Worm (Caenorhabditis elegans): Measurements from ENCODE around the gene Y32B12C.1.

Y32B12C.1 gene

ce11 chrV:16573168-16573567 is 33.2 kb upstream of the Y32B12C.1 start, which contains the start of gene str-149:
Gene str-149 (plus strand): TSS chrV:16573468.
- TF ChIP-seq cnd-1 (tag; optimal IDR thresholded peaks at IDR 0.05): no peak
- no peak for TF ChIP-seq nhr-12 (tag; optimal IDR thresholded peaks at IDR 0.05)
- no peak for TF ChIP-seq zip-8 (tag; optimal IDR thresholded peaks at IDR 0.05)
- TF ChIP-seq unc-120 (tag; optimal IDR thresholded peaks at IDR 0.05; ENCODE audit: poor library complexity, severe bottlenecking): no peak
- TF ChIP-seq mab-5 (tag; optimal IDR thresholded peaks at IDR 0.05): no peak
- no peak for TF ChIP-seq elt-3 (tag; optimal IDR thresholded peaks at IDR 0.05)
- TF ChIP-seq ceh-83 (GFP tag; optimal IDR thresholded peaks at IDR 0.05): no peak
- TF ChIP-seq drap-1 (GFP tag; optimal IDR thresholded peaks at IDR 0.05): no peak
- no peak for TF ChIP-seq nhr-237 (tag; optimal IDR thresholded peaks at IDR 0.05)
- no peak for TF ChIP-seq nhr-76 (tag; optimal IDR thresholded peaks at IDR 0.05)
- no peak for TF ChIP-seq pha-4 (tag; optimal IDR thresholded peaks at IDR 0.05)
- TF ChIP-seq ztf-11 (tag; optimal IDR thresholded peaks at IDR 0.05): no peak
- no peak for TF ChIP-seq M03D4.4 (tag; optimal IDR thresholded peaks at IDR 0.05)
- TF ChIP-seq ceh-39 (tag; optimal IDR thresholded peaks at IDR 0.05): no peak
- no peak for TF ChIP-seq nhr-2 (tag; optimal IDR thresholded peaks at IDR 0.05)
- TF ChIP-seq hlh-1 (tag; optimal IDR thresholded peaks at IDR 0.05): no peak
- TF ChIP-seq ces-1 (GFP tag; optimal IDR thresholded peaks at IDR 0.05): no peak
- no peak for TF ChIP-seq sem-2 (GFP tag; optimal IDR thresholded peaks at IDR 0.05)

ce11 chrV:16575900-16576299 is 30.5 kb upstream of the Y32B12C.1 start, which contains the start of gene str-151:
Gene str-151 (plus strand): TSS chrV:16576200.
- TF ChIP-seq unc-62 (GFP tag; optimal IDR thresholded peaks at IDR 0.05) (no peak), tbx-8 (GFP tag; optimal IDR thresholded peaks at IDR 0.05) (no peak), snpc-4 (tag; optimal IDR thresholded peaks at IDR 0.05) (no peak), hlh-1 (tag; optimal IDR thresholded peaks at IDR 0.05) (no peak), ceh-39 (tag; optimal IDR thresholded peaks at IDR 0.05) (no peak), lin-32 (GFP tag; optimal IDR thresholded peaks at IDR 0.05) (no peak), ces-1 (GFP tag; optimal IDR thresholded peaks at IDR 0.05) (no peak), blmp-1 (tag; optimal IDR thresholded peaks at IDR 0.05) (no peak), lsy-2 (tag; optimal IDR thresholded peaks at IDR 0.05) (no peak), mep-1 (tag; optimal IDR thresholded peaks at IDR 0.05) (no peak), ztf-11 (tag; optimal IDR thresholded peaks at IDR 0.05) (no peak), cnd-1 (tag; optimal IDR thresholded peaks at IDR 0.05) (no peak), mab-5 (tag; optimal IDR thresholded peaks at IDR 0.05) (no peak), lin-13 (tag; optimal IDR thresholded peaks at IDR 0.05) (no peak), pha-4 (tag; optimal IDR thresholded peaks at IDR 0.05) (no peak), sptf-1 (tag; optimal IDR thresholded peaks at IDR 0.05) (no peak), nhr-28 (tag; optimal IDR thresholded peaks at IDR 0.05) (no peak), bed-3 (GFP tag; optimal IDR thresholded peaks at IDR 0.05) (no peak)

- TF ChIP-seq bed-3 (GFP tag; optimal IDR thresholded peaks at IDR 0.05) (no peak), ceh-83 (GFP tag; optimal IDR thresholded peaks at IDR 0.05) (no peak), nhr-237 (tag; optimal IDR thresholded peaks at IDR 0.05) (no peak), tbx-8 (GFP tag; optimal IDR thresholded peaks at IDR 0.05) (no peak), nhr-28 (tag; optimal IDR thresholded peaks at IDR 0.05) (no peak), elt-1 (tag; optimal IDR thresholded peaks at IDR 0.05; ENCODE audit: borderline replicate concordance, insufficient read depth) (no peak), sptf-1 (tag; optimal IDR thresholded peaks at IDR 0.05) (no peak)
Observed at ce11 chrV:16580424-16580823, 26.0 kb upstream of the Y32B12C.1 start, which contains the start of gene nhr-271. Gene nhr-271 (minus strand): TSS chrV:16580524.

- TF ChIP-seq lin-32 (GFP tag; optimal IDR thresholded peaks at IDR 0.05) (no peak), hlh-1 (tag; optimal IDR thresholded peaks at IDR 0.05) (no peak), ztf-11 (tag; optimal IDR thresholded peaks at IDR 0.05) (no peak), ceh-39 (tag; optimal IDR thresholded peaks at IDR 0.05) (no peak), cnd-1 (tag; optimal IDR thresholded peaks at IDR 0.05) (no peak)
Observed at ce11 chrV:16581061-16581460, 25.4 kb upstream of the Y32B12C.1 start.

- TF ChIP-seq tbx-8 (GFP tag; optimal IDR thresholded peaks at IDR 0.05) (no peak), cnd-1 (tag; optimal IDR thresholded peaks at IDR 0.05) (no peak), ceh-83 (GFP tag; optimal IDR thresholded peaks at IDR 0.05) (no peak), M03D4.4 (tag; optimal IDR thresholded peaks at IDR 0.05) (no peak)
Observed at ce11 chrV:16582973-16583372, 23.4 kb upstream of the Y32B12C.1 start, which contains the start of gene str-150. Gene str-150 (plus strand): TSS chrV:16583273.

ce11 chrV:16588428-16588827 is 18.0 kb upstream of the Y32B12C.1 start, which contains the start of gene srw-73:
Gene srw-73 (minus strand): TSS chrV:16588528.
- no peak for TF ChIP-seq mls-2 (tag; optimal IDR thresholded peaks at IDR 0.05)
- no peak for TF ChIP-seq nhr-237 (tag; optimal IDR thresholded peaks at IDR 0.05)
- no peak for TF ChIP-seq unc-120 (tag; optimal IDR thresholded peaks at IDR 0.05; ENCODE audit: poor library complexity, severe bottlenecking)
- no peak for TF ChIP-seq ceh-39 (tag; optimal IDR thresholded peaks at IDR 0.05)
- no peak for TF ChIP-seq ztf-11 (tag; optimal IDR thresholded peaks at IDR 0.05)
- TF ChIP-seq ceh-43 (GFP tag; optimal IDR thresholded peaks at IDR 0.05): no peak
- TF ChIP-seq sem-2 (GFP tag; optimal IDR thresholded peaks at IDR 0.05): no peak
- no peak for TF ChIP-seq mab-5 (tag; optimal IDR thresholded peaks at IDR 0.05)
- no peak for TF ChIP-seq snpc-4 (tag; optimal IDR thresholded peaks at IDR 0.05)
